Worm (Caenorhabditis elegans) whole organism, L4 larva: ENCODE results near the gene gnrr-4.

Experiments
- Y105C5A.15 ChIP-seq: fragments of 200-800 bp; sonication (Bioruptor generic); IDR thresholded peaks from 2 replicates; pipeline ENCODE4 v1.3.6; 2022; ENCODE audit warnings: missing genetic modification characterization, missing compliant biosample characterization
- cey-2 ChIP-seq: sonication (generic microtip); optimal IDR thresholded peaks from 3 replicates; lab custom pipeline; 2017; ENCODE audit warnings: missing genetic modification characterization, mild to moderate bottlenecking, missing compliant biosample characterization, antibody characterized with exemption, borderline replicate concordance; ENCODE audit not compliant: insufficient read depth
- fkh-10 ChIP-seq: fragments of 150-350 bp; optimal IDR thresholded peaks from 2 replicates; lab custom pipeline; 2014; ENCODE audit warnings: missing biosample characterization, missing genetic modification reagents, missing genetic modification characterization
- lin-39 ChIP-seq: fragments of 150-350 bp; optimal IDR thresholded peaks from 2 replicates; lab custom pipeline; 2014; ENCODE audit warnings: missing biosample characterization, missing genetic modification reagents, missing genetic modification characterization
- lir-3 ChIP-seq: sonication (generic microtip); optimal IDR thresholded peaks from 2 replicates; lab custom pipeline; 2016; ENCODE audit warnings: mild to moderate bottlenecking, missing genetic modification characterization, missing compliant biosample characterization
- mdl-1 ChIP-seq, 2 experiments: fragments of 150-350 bp in 1 of 2; sonication (generic microtip) in 1 of 2; optimal IDR thresholded peaks; 2 replicates each; lab custom pipeline; 2014 to 2017; ENCODE audit warnings: missing biosample characterization in 2 of 2, missing genetic modification characterization in 2 of 2
- nhr-10 ChIP-seq: fragments of 150-350 bp; optimal IDR thresholded peaks from 2 replicates; lab custom pipeline; 2014; ENCODE audit warnings: missing biosample characterization, missing genetic modification characterization
- nhr-111 ChIP-seq: fragments of 200-800 bp; sonication (Bioruptor generic); optimal IDR thresholded peaks from 2 replicates; lab custom pipeline; 2018; ENCODE audit warnings: mild to moderate bottlenecking, missing genetic modification characterization, missing compliant biosample characterization
- nhr-237 ChIP-seq: sonication (generic microtip); optimal IDR thresholded peaks from 2 replicates; lab custom pipeline; 2017; ENCODE audit warnings: missing biosample characterization, missing genetic modification characterization
- nhr-28 ChIP-seq: fragments of 150-350 bp; optimal IDR thresholded peaks from 2 replicates; lab custom pipeline; 2014; ENCODE audit warnings: missing biosample characterization, missing genetic modification characterization
- skn-1 ChIP-seq: fragments of 150-350 bp; optimal IDR thresholded peaks from 2 replicates; lab custom pipeline; 2014; ENCODE audit warnings: missing biosample characterization, missing genetic modification characterization
- unc-130 ChIP-seq: sonication (generic microtip); optimal IDR thresholded peaks from 2 replicates; lab custom pipeline; 2016; ENCODE audit warnings: missing genetic modification reagents, missing genetic modification characterization, missing compliant biosample characterization

DNA sequence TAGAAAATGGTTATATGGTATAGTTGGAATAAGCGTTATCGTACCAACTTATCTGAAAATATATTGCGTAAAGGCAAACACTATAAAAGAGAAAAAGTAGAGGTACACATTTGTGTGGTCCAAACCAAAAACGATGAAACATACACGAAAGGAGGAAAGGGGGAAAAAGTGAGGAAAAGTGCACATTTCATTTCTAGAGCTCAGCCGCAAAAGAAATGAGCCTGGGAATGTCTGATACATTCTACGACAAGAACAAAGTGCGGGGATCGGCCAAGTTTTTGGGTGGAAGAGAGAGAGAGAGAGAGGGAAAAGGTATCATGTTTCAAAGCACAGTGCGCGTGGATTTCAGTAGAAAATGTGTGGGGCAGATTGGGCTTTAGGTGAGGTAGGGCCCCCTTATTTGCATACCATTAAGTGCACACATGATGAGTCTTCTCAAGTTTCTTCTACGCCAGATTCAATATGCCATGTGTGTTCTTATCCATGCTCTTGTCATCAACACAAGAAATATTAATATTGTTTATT lies 9.3 kb downstream of the gnrr-4 start, which contains the start of gene rgs-6:
- TF ChIP-seq fkh-10 (GFP tag; lab: Kevin White, UChicago), result no peak
- TF ChIP-seq skn-1 (tag; lab: Kevin White, UChicago), result no peak
- no peak for TF ChIP-seq lin-39 (tag; lab: Kevin White, UChicago)
- TF ChIP-seq unc-130 (GFP tag; lab: Kevin White, UChicago), result no peak
- no peak for TF ChIP-seq nhr-28 (tag; lab: Kevin White, UChicago)
- no peak for TF ChIP-seq nhr-237 (tag; lab: Kevin White, UChicago)
- no peak for TF ChIP-seq nhr-111
- TF ChIP-seq nhr-10 (tag; lab: Kevin White, UChicago), result no peak
- no peak for TF ChIP-seq Y105C5A.15
- no peak for TF ChIP-seq cey-2
- no peak for TF ChIP-seq lir-3 (tag; lab: Kevin White, UChicago)
- TF ChIP-seq mdl-1 (tag; optimal IDR thresholded peaks at IDR 0.05; lab: Kevin White, UChicago), result no peak
